Fruit fly (Drosophila melanogaster): ENCODE data around the gene CG17108.

- TF ChIP-seq kay (GFP tag; ENCODE audit: borderline replicate concordance) (no peak), CG5204 (GFP tag; optimal IDR thresholded peaks at IDR 0.05) (no peak), CG1620 (GFP tag; optimal IDR thresholded peaks at IDR 0.05) (no peak), ovo (GFP tag; optimal IDR thresholded peaks at IDR 0.05) (no peak), CG7101 (tag; optimal IDR thresholded peaks at IDR 0.05) (no peak), Hr96 (GFP tag; optimal IDR thresholded peaks at IDR 0.05) (no peak), toe (GFP tag; optimal IDR thresholded peaks at IDR 0.05) (no peak), CG33017 (tag; optimal IDR thresholded peaks at IDR 0.05) (no peak)
Measured at dm6 chr2L:10646726-10647125, 47.2 kb downstream of the CG17108 start.
